Fruit fly (Drosophila melanogaster) whole organism, embryonic: ENCODE results near the gene CG46439.

ENCODE experiments used
- CG10321 ChIP-seq: fragments of 200-800 bp; sonication (Bioruptor generic); IDR thresholded peaks from 2 replicates; pipeline ENCODE4 v1.3.6; 2022; ENCODE audit warnings: missing biosample characterization, missing genetic modification characterization
- CG11093 ChIP-seq: fragments of 200-800 bp; sonication (Bioruptor generic); IDR thresholded peaks from 3 replicates; pipeline ENCODE4 v1.3.6; 2022; ENCODE audit warnings: missing biosample characterization, missing genetic modification characterization
- CG11696 ChIP-seq: fragments of 200-800 bp; sonication (Bioruptor generic); IDR thresholded peaks from 2 replicates; pipeline ENCODE4 v1.3.6; 2022; ENCODE audit warnings: missing biosample characterization, missing genetic modification characterization
- CG1233 ChIP-seq: fragments of 200-800 bp; sonication (Bioruptor generic); optimal IDR thresholded peaks from 4 replicates; lab custom pipeline; 2018; ENCODE audit warnings: missing biosample characterization, mild to moderate bottlenecking, missing genetic modification characterization
- CG12391 ChIP-seq: fragments of 200-800 bp; sonication (Bioruptor generic); optimal IDR thresholded peaks from 3 replicates; lab custom pipeline; 2018; ENCODE audit warnings: missing biosample characterization, mild to moderate bottlenecking, missing genetic modification characterization, moderate library complexity
- CG13624 ChIP-seq: fragments of 200-800 bp; sonication (Bioruptor generic); optimal IDR thresholded peaks from 2 replicates; lab custom pipeline; 2016; ENCODE audit warnings: missing biosample characterization, missing genetic modification characterization
- CG13775 ChIP-seq: fragments of 200-800 bp; sonication (Bioruptor generic); optimal IDR thresholded peaks from 3 replicates; lab custom pipeline; 2017; ENCODE audit warnings: missing biosample characterization, mild to moderate bottlenecking, missing genetic modification characterization
- CG17361 ChIP-seq: fragments of 200-800 bp; sonication (Bioruptor generic); IDR thresholded peaks from 3 replicates; pipeline ENCODE4 v1.3.6; 2022; ENCODE audit warnings: missing biosample characterization, missing genetic modification characterization
- CG2129 ChIP-seq: fragments of 200-800 bp; sonication (Bioruptor generic); IDR thresholded peaks from 2 replicates; pipeline ENCODE4 v1.3.6; 2022; ENCODE audit warnings: missing biosample characterization, missing genetic modification characterization; ENCODE audit not compliant: partially characterized antibody
- CG32767 ChIP-seq: fragments of 200-800 bp; sonication (Bioruptor generic); IDR thresholded peaks from 2 replicates; pipeline ENCODE4 v1.3.6; 2022; ENCODE audit warnings: missing biosample characterization, missing genetic modification characterization
- CG3281 ChIP-seq: fragments of 200-800 bp; sonication (Bioruptor generic); optimal IDR thresholded peaks from 3 replicates; lab custom pipeline; 2017; ENCODE audit warnings: missing biosample characterization, mild to moderate bottlenecking, missing genetic modification characterization
- CG4328 ChIP-seq: fragments of 200-800 bp; sonication (Bioruptor generic); optimal IDR thresholded peaks from 3 replicates; lab custom pipeline; 2017; ENCODE audit warnings: missing biosample characterization, missing genetic modification reagents, missing genetic modification characterization
- CG4404 ChIP-seq: fragments of 200-800 bp; sonication (Bioruptor generic); IDR thresholded peaks from 2 replicates; pipeline ENCODE4 v1.3.6; 2022; ENCODE audit warnings: missing biosample characterization, missing genetic modification characterization
- CG4730 ChIP-seq: fragments of 200-800 bp; sonication (Bioruptor generic); IDR thresholded peaks from 2 replicates; pipeline ENCODE4 v1.3.6; 2022; ENCODE audit warnings: missing biosample characterization, missing genetic modification characterization
- CG4820 ChIP-seq: fragments of 200-800 bp; sonication (Bioruptor generic); optimal IDR thresholded peaks from 3 replicates; lab custom pipeline; 2016; ENCODE audit warnings: missing biosample characterization, missing genetic modification characterization
- CG6175 ChIP-seq: fragments of 200-800 bp; sonication (Bioruptor generic); IDR thresholded peaks from 3 replicates; pipeline ENCODE4 v1.3.6; 2022; ENCODE audit warnings: missing biosample characterization, missing genetic modification characterization
- CHES-1-like ChIP-seq: fragments of 200-800 bp; sonication (Bioruptor generic); optimal IDR thresholded peaks from 2 replicates; lab custom pipeline; 2016; ENCODE audit warnings: missing biosample characterization, missing genetic modification characterization
- Camta ChIP-seq: fragments of 200-800 bp; sonication (Bioruptor generic); optimal IDR thresholded peaks from 2 replicates; lab custom pipeline; 2016; ENCODE audit warnings: missing biosample characterization, missing genetic modification characterization
- CrebB ChIP-seq: fragments of 200-800 bp; sonication (Bioruptor generic); optimal IDR thresholded peaks from 3 replicates; lab custom pipeline; 2018; ENCODE audit warnings: missing biosample characterization, mild to moderate bottlenecking, missing genetic modification characterization
- Dad ChIP-seq: fragments of 200-800 bp; sonication (Bioruptor generic); optimal IDR thresholded peaks from 3 replicates; lab custom pipeline; 2016; ENCODE audit warnings: missing biosample characterization, missing genetic modification characterization
- Dip3 ChIP-seq: fragments of 200-800 bp; sonication (Bioruptor generic); optimal IDR thresholded peaks from 3 replicates; lab custom pipeline; 2016; ENCODE audit warnings: missing biosample characterization, missing genetic modification characterization
- Doc2 ChIP-seq: fragments of 200-800 bp; sonication (Bioruptor generic); IDR thresholded peaks from 2 replicates; pipeline ENCODE4 v1.3.6; 2022; ENCODE audit warnings: missing biosample characterization, missing genetic modification characterization
- Drgx ChIP-seq: fragments of 200-800 bp; sonication (Bioruptor generic); IDR thresholded peaks from 2 replicates; pipeline ENCODE4 v1.3.6; 2022; ENCODE audit warnings: missing biosample characterization, missing genetic modification characterization
- Eip74EF ChIP-seq, 2 experiments: fragments of 200-800 bp in 1 of 2; fragments of >200 bp in 1 of 2; sonication (Bioruptor generic) in 1 of 2; optimal IDR thresholded peaks; 2 replicates each; lab custom pipeline; 2017 to 2019; ENCODE audit warnings: missing biosample characterization in 2 of 2, missing genetic modification characterization in 2 of 2, mild to moderate bottlenecking in 1 of 2, moderate library complexity in 1 of 2
- Elba2 ChIP-seq: fragments of 200-800 bp; sonication (Bioruptor generic); optimal IDR thresholded peaks from 3 replicates; lab custom pipeline; 2016; ENCODE audit warnings: missing biosample characterization, missing genetic modification characterization
- Ets97D ChIP-seq: fragments of 200-800 bp; sonication (Bioruptor generic); optimal IDR thresholded peaks from 3 replicates; lab custom pipeline; 2016; ENCODE audit warnings: missing biosample characterization, missing genetic modification characterization
- H2.0 ChIP-seq: fragments of 200-800 bp; sonication (Bioruptor generic); IDR thresholded peaks from 2 replicates; pipeline ENCODE4 v1.3.6; 2022; ENCODE audit warnings: missing biosample characterization, missing genetic modification characterization
- HLH3B ChIP-seq: fragments of 200-800 bp; sonication (Bioruptor generic); IDR thresholded peaks from 2 replicates; pipeline ENCODE4 v1.3.6; 2022; ENCODE audit warnings: missing biosample characterization, missing genetic modification characterization
- Hr39 ChIP-seq: fragments of >200 bp; optimal IDR thresholded peaks from 2 replicates; lab custom pipeline; 2017
- NC2β ChIP-seq: fragments of 200-800 bp; sonication (Bioruptor generic); optimal IDR thresholded peaks from 2 replicates; lab custom pipeline; 2016; ENCODE audit warnings: missing biosample characterization, missing genetic modification characterization
- Nf-YB ChIP-seq: fragments of 200-800 bp; sonication (Bioruptor generic); optimal IDR thresholded peaks from 3 replicates; lab custom pipeline; 2019; ENCODE audit warnings: missing biosample characterization, mild to moderate bottlenecking, missing genetic modification characterization, moderate library complexity
- bowl ChIP-seq: fragments of 200-800 bp; sonication (Bioruptor generic); IDR thresholded peaks from 2 replicates; pipeline ENCODE4 v1.3.6; 2022; ENCODE audit warnings: missing biosample characterization, missing genetic modification characterization
- crp ChIP-seq, 2 experiments: fragments of 200-800 bp; sonication (Bioruptor generic); optimal IDR thresholded peaks; 2 replicates in 1 of 2; 3 replicates in 1 of 2; lab custom pipeline; 2017; ENCODE audit warnings: missing biosample characterization in 2 of 2, missing genetic modification characterization in 2 of 2, mild to moderate bottlenecking in 1 of 2, moderate library complexity in 1 of 2
- dati ChIP-seq: fragments of 200-800 bp; sonication (Bioruptor generic); IDR thresholded peaks from 2 replicates; pipeline ENCODE4 v1.3.6; 2022; ENCODE audit warnings: missing biosample characterization, missing genetic modification characterization
- disco-r ChIP-seq: fragments of 200-800 bp; sonication (Bioruptor generic); optimal IDR thresholded peaks from 2 replicates; lab custom pipeline; 2016; ENCODE audit warnings: missing biosample characterization, missing genetic modification characterization
- dpn ChIP-seq, 2 experiments: fragments of 200-800 bp; sonication (Bioruptor generic); optimal IDR thresholded peaks; 3 replicates each; lab custom pipeline; 2016; ENCODE audit warnings: missing biosample characterization in 2 of 2, missing genetic modification characterization in 2 of 2
- dysf ChIP-seq: fragments of 200-800 bp; sonication (Bioruptor generic); IDR thresholded peaks from 3 replicates; pipeline ENCODE4 v1.3.6; 2022; ENCODE audit warnings: missing biosample characterization, missing genetic modification characterization
- en ChIP-seq: fragments of 200-800 bp; sonication (Bioruptor generic); optimal IDR thresholded peaks from 2 replicates; lab custom pipeline; 2016; ENCODE audit warnings: missing biosample characterization, missing genetic modification characterization
- eve ChIP-seq, 2 experiments: fragments of >200 bp; optimal IDR thresholded peaks; 2 replicates each; lab custom pipeline; 2017; ENCODE audit warnings: missing biosample characterization in 2 of 2, missing genetic modification characterization in 2 of 2
- fru ChIP-seq: fragments of >200 bp; optimal IDR thresholded peaks from 2 replicates; lab custom pipeline; 2017
- ham ChIP-seq: fragments of 200-800 bp; sonication (Bioruptor generic); IDR thresholded peaks from 2 replicates; pipeline ENCODE4 v1.3.6; 2022; ENCODE audit warnings: missing biosample characterization, missing genetic modification characterization
- hkb ChIP-seq, 2 experiments: fragments of 200-800 bp in 1 of 2; fragments of >200 bp in 1 of 2; sonication (Bioruptor generic) in 1 of 2; IDR thresholded peaks in 1 of 2; optimal IDR thresholded peaks in 1 of 2; 2 replicates each; pipeline versions ENCODE4 v1.3.6 to Lab custom; 2017 to 2022; ENCODE audit warnings: missing biosample characterization in 1 of 2, missing genetic modification characterization in 1 of 2
- insv ChIP-seq, 2 experiments: fragments of 200-800 bp; sonication (Bioruptor generic); optimal IDR thresholded peaks; 3 replicates each; lab custom pipeline; 2016 to 2018; ENCODE audit warnings: missing biosample characterization in 2 of 2, missing genetic modification characterization in 2 of 2
- nom ChIP-seq: fragments of 200-800 bp; sonication (Bioruptor generic); optimal IDR thresholded peaks from 2 replicates; lab custom pipeline; 2017; ENCODE audit warnings: missing biosample characterization, missing genetic modification characterization, mild to moderate bottlenecking, moderate library complexity, missing genetic modification reagents
- oc ChIP-seq: fragments of 200-800 bp; sonication (Bioruptor generic); optimal IDR thresholded peaks from 2 replicates; lab custom pipeline; 2018; ENCODE audit warnings: missing biosample characterization, mild to moderate bottlenecking, missing genetic modification characterization, moderate library complexity
- prd ChIP-seq, 3 experiments: fragments of >200 bp in 2 of 3; fragments of 200-800 bp in 1 of 3; sonication (Bioruptor generic) in 1 of 3; optimal IDR thresholded peaks in 2 of 3; IDR thresholded peaks in 1 of 3; 2 replicates in 2 of 3; 3 replicates in 1 of 3; pipeline versions ENCODE4 v1.3.6 to Lab custom; 2017 to 2022; ENCODE audit warnings: missing biosample characterization in 1 of 3, missing genetic modification characterization in 1 of 3
- shn ChIP-seq: fragments of 200-800 bp; sonication (Bioruptor generic); optimal IDR thresholded peaks from 3 replicates; lab custom pipeline; 2016; ENCODE audit warnings: missing biosample characterization, missing genetic modification characterization
- sqz ChIP-seq: fragments of 200-800 bp; sonication (Bioruptor generic); optimal IDR thresholded peaks from 3 replicates; lab custom pipeline; 2018; ENCODE audit warnings: missing biosample characterization, mild to moderate bottlenecking, missing genetic modification characterization
- twi ChIP-seq: fragments of 200-800 bp; optimal IDR thresholded peaks from 2 replicates; lab custom pipeline; 2019; ENCODE audit warnings: missing biosample characterization, mild to moderate bottlenecking, missing genetic modification characterization, moderate library complexity
- unc-4 ChIP-seq: fragments of 200-800 bp; sonication (Bioruptor generic); IDR thresholded peaks from 2 replicates; pipeline ENCODE4 v1.3.6; 2022; ENCODE audit warnings: missing biosample characterization, missing genetic modification characterization; ENCODE audit not compliant: partially characterized antibody
- wdn ChIP-seq: fragments of 200-800 bp; sonication (Bioruptor generic); IDR thresholded peaks from 2 replicates; pipeline ENCODE4 v1.3.6; 2022; ENCODE audit warnings: missing biosample characterization, missing genetic modification characterization
- wek ChIP-seq: fragments of 200-800 bp; sonication (Bioruptor generic); optimal IDR thresholded peaks from 3 replicates; lab custom pipeline; 2018; ENCODE audit warnings: missing biosample characterization, mild to moderate bottlenecking, missing genetic modification characterization, moderate library complexity

CG46439 gene

DNA sequence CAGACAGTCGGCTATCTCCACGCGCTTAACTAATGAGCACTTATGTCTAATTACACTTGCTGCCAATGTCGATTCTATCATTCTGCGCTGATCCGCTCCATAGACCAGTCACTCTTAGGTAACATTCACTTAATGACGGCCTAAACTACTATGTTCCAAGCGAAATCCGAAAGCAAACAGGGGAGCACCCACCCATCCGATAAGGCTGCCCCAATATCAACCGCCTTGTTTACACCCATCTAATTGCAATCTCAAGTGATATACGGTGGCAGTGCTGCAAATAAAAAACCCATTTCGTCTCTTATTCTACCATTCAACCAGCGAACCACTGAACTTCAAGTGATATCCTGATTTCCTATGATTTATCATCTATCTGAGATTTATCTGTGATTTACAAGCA is 46.6 kb downstream of the CG46439 start (continued):
- TF ChIP-seq CG4820 (GFP tag; lab: Kevin White, UChicago) (no peak), dati (GFP tag; lab: Robert Waterston, UW) (no peak), dysf (GFP tag; lab: Robert Waterston, UW) (no peak), disco-r (no peak), CG32767 (no peak), CG4730 (GFP tag; lab: Robert Waterston, UW) (no peak), Nf-YB (GFP tag; lab: Kevin White, UChicago) (no peak), Drgx (GFP tag; lab: Robert Waterston, UW) (no peak), Elba2 (GFP tag; lab: Kevin White, UChicago) (no peak), H2.0 (GFP tag; lab: Robert Waterston, UW) (no peak), CG1233 (peak; percentile 6), HLH3B (GFP tag; lab: Robert Waterston, UW) (no peak), Eip74EF (GFP tag; optimal IDR thresholded peaks at IDR 0.05; lab: Kevin White, UChicago) (no peak), fru (lab: Kevin White, UChicago) (no peak), Dip3 (no peak), Hr39 (lab: Kevin White, UChicago) (no peak), CG13775 (GFP tag; lab: Kevin White, UChicago) (no peak), sqz (GFP tag; lab: Kevin White, UChicago) (no peak), crp (GFP tag; optimal IDR thresholded peaks at IDR 0.05; lab: Kevin White, UChicago) (no peak), ham (GFP tag; lab: Robert Waterston, UW) (no peak), NC2β (GFP tag; lab: Kevin White, UChicago) (no peak), Ets97D (GFP tag; lab: Kevin White, UChicago) (no peak), CrebB (tag; lab: Kevin White, UChicago) (peak; percentile 61), CG11093 (no peak), CG12391 (tag; lab: Kevin White, UChicago) (no peak), wdn (GFP tag; lab: Robert Waterston, UW) (no peak), oc (tag; lab: Kevin White, UChicago) (no peak), eve (GFP tag; optimal IDR thresholded peaks at IDR 0.05; lab: Kevin White, UChicago) (no peak), Doc2 (GFP tag; lab: Robert Waterston, UW) (no peak), en (GFP tag; lab: Kevin White, UChicago) (no peak), twi (tag; lab: Kevin White, UChicago) (no peak), CG17361 (GFP tag; lab: Robert Waterston, UW) (no peak), CG2129 (no peak), prd (optimal IDR thresholded peaks at IDR 0.05; lab: Kevin White, UChicago) (no peak), prd (GFP tag; IDR thresholded peaks at IDR 0.05; lab: Robert Waterston, UW) (no peak), shn (GFP tag; lab: Kevin White, UChicago) (no peak), CG13624 (GFP tag; lab: Kevin White, UChicago) (no peak), CG10321 (GFP tag; lab: Robert Waterston, UW) (no peak), CG4404 (GFP tag; lab: Robert Waterston, UW) (no peak), bowl (no peak), unc-4 (GFP tag; lab: Robert Waterston, UW) (no peak), CG4328 (peak; percentile 37), nom (no peak), wek (GFP tag; lab: Kevin White, UChicago) (peak; percentile 37), Dad (GFP tag; lab: Kevin White, UChicago) (no peak), hkb (optimal IDR thresholded peaks at IDR 0.05; lab: Kevin White, UChicago) (no peak), hkb (GFP tag; IDR thresholded peaks at IDR 0.05; lab: Robert Waterston, UW) (no peak), Camta (GFP tag; lab: Kevin White, UChicago) (no peak), dpn (GFP tag; optimal IDR thresholded peaks at IDR 0.05; lab: Kevin White, UChicago) (peak in 1 of 2 experiments; percentile 16), CG3281 (GFP tag; lab: Kevin White, UChicago) (peak; percentile 64), CG6175 (GFP tag; lab: Robert Waterston, UW) (no peak), insv (GFP tag; optimal IDR thresholded peaks at IDR 0.05; lab: Kevin White, UChicago) (no peak), CHES-1-like (GFP tag; lab: Kevin White, UChicago) (no peak), CG11696 (GFP tag; lab: Robert Waterston, UW) (no peak)
